Fruit fly (Drosophila melanogaster) whole organism, embryonic: Measurements from ENCODE around the gene CG10477.

Source experiments
- ATbp ChIP-seq: fragments of 200-800 bp; sonication (Bioruptor generic); optimal IDR thresholded peaks from 2 replicates; lab custom pipeline; 2017; ENCODE audit warnings: missing biosample characterization, mild to moderate bottlenecking, missing genetic modification characterization, missing genetic modification reagents
- Ada2b ChIP-seq: fragments of 200-800 bp; sonication (Bioruptor generic); IDR thresholded peaks from 2 replicates; pipeline ENCODE4 v1.3.6; 2022; ENCODE audit warnings: missing biosample characterization, missing genetic modification characterization
- Blimp-1 ChIP-seq: fragments of 200-800 bp; sonication (Bioruptor generic); optimal IDR thresholded peaks from 3 replicates; lab custom pipeline; 2018; ENCODE audit warnings: missing biosample characterization, missing genetic modification characterization, mild to moderate bottlenecking, moderate library complexity, missing genetic modification reagents
- C15 ChIP-seq: fragments of 200-800 bp; sonication (Bioruptor generic); IDR thresholded peaks from 3 replicates; pipeline ENCODE4 v1.3.6; 2022; ENCODE audit warnings: missing biosample characterization, missing genetic modification characterization
- CG10565 ChIP-seq: fragments of 200-800 bp; sonication (Bioruptor generic); optimal IDR thresholded peaks from 3 replicates; lab custom pipeline; 2016; ENCODE audit warnings: missing biosample characterization, mild to moderate bottlenecking, missing genetic modification characterization
- CG11456 ChIP-seq: fragments of 200-800 bp; sonication (Bioruptor generic); IDR thresholded peaks from 3 replicates; pipeline ENCODE4 v1.3.6; 2022; ENCODE audit warnings: missing biosample characterization, missing genetic modification characterization
- CG11504 ChIP-seq: fragments of 200-800 bp; sonication (Bioruptor generic); optimal IDR thresholded peaks from 3 replicates; lab custom pipeline; 2019; ENCODE audit warnings: missing biosample characterization, mild to moderate bottlenecking, missing genetic modification characterization, moderate library complexity
- CG12769 ChIP-seq: fragments of 200-800 bp; sonication (Bioruptor generic); optimal IDR thresholded peaks from 2 replicates; lab custom pipeline; 2019; ENCODE audit warnings: missing biosample characterization, mild to moderate bottlenecking, missing genetic modification characterization, moderate library complexity
- CG16813 ChIP-seq: fragments of 200-800 bp; sonication (Bioruptor generic); IDR thresholded peaks from 3 replicates; pipeline ENCODE4 v1.3.6; 2022; ENCODE audit warnings: missing biosample characterization, missing genetic modification characterization; ENCODE audit not compliant: partially characterized antibody
- CG1792 ChIP-seq: fragments of 200-800 bp; sonication (Bioruptor generic); optimal IDR thresholded peaks from 2 replicates; lab custom pipeline; 2016; ENCODE audit warnings: missing biosample characterization, missing genetic modification characterization
- CG18262 ChIP-seq: fragments of 200-800 bp; optimal IDR thresholded peaks from 3 replicates; lab custom pipeline; 2019; ENCODE audit warnings: missing biosample characterization, mild to moderate bottlenecking, missing genetic modification characterization, moderate library complexity
- CG18599 ChIP-seq: fragments of 200-800 bp; sonication (Bioruptor generic); optimal IDR thresholded peaks from 3 replicates; lab custom pipeline; 2017; ENCODE audit warnings: missing biosample characterization, missing genetic modification characterization, mild to moderate bottlenecking, moderate library complexity, missing genetic modification reagents
- CG31388 ChIP-seq: fragments of 200-800 bp; sonication (Bioruptor generic); optimal IDR thresholded peaks from 2 replicates; lab custom pipeline; 2016; ENCODE audit warnings: missing biosample characterization, missing genetic modification characterization
- CG33557 ChIP-seq: fragments of 200-800 bp; sonication (Bioruptor generic); optimal IDR thresholded peaks from 2 replicates; lab custom pipeline; 2019; ENCODE audit warnings: missing biosample characterization, mild to moderate bottlenecking, missing genetic modification characterization, moderate library complexity
- CG4328 ChIP-seq: fragments of 200-800 bp; sonication (Bioruptor generic); optimal IDR thresholded peaks from 3 replicates; lab custom pipeline; 2017; ENCODE audit warnings: missing biosample characterization, missing genetic modification reagents, missing genetic modification characterization
- CG4424 ChIP-seq: fragments of 200-800 bp; sonication (Bioruptor generic); optimal IDR thresholded peaks from 3 replicates; lab custom pipeline; 2016; ENCODE audit warnings: missing biosample characterization, missing genetic modification characterization
- CG4854 ChIP-seq: fragments of 200-800 bp; sonication (Bioruptor generic); optimal IDR thresholded peaks from 2 replicates; lab custom pipeline; 2016; ENCODE audit warnings: missing biosample characterization, missing genetic modification characterization, inconsistent platforms
- CG5180 ChIP-seq: fragments of 200-800 bp; sonication (Bioruptor generic); optimal IDR thresholded peaks from 3 replicates; lab custom pipeline; 2017; ENCODE audit warnings: missing biosample characterization, missing genetic modification characterization, mild to moderate bottlenecking, moderate library complexity, missing genetic modification reagents
- CG6272 ChIP-seq: fragments of 200-800 bp; sonication (Bioruptor generic); IDR thresholded peaks from 2 replicates; pipeline ENCODE4 v1.3.6; 2022; ENCODE audit warnings: missing biosample characterization, missing genetic modification characterization
- CG7271 ChIP-seq: fragments of 200-800 bp; sonication (Bioruptor generic); optimal IDR thresholded peaks from 2 replicates; lab custom pipeline; 2018; ENCODE audit warnings: missing biosample characterization, mild to moderate bottlenecking, missing genetic modification characterization, moderate library complexity
- CG8765 ChIP-seq: fragments of 200-800 bp; sonication (Bioruptor generic); IDR thresholded peaks from 2 replicates; pipeline ENCODE4 v1.3.6; 2022; ENCODE audit warnings: missing biosample characterization, missing genetic modification characterization
- CTCF ChIP-seq: fragments of 200-800 bp; sonication (Bioruptor generic); optimal IDR thresholded peaks from 2 replicates; lab custom pipeline; 2017; ENCODE audit warnings: missing biosample characterization, mild to moderate bottlenecking, missing genetic modification characterization, moderate library complexity
- Camta ChIP-seq: fragments of 200-800 bp; sonication (Bioruptor generic); optimal IDR thresholded peaks from 2 replicates; lab custom pipeline; 2016; ENCODE audit warnings: missing biosample characterization, missing genetic modification characterization
- CkIIα-i1 ChIP-seq: fragments of 200-800 bp; sonication (Bioruptor generic); IDR thresholded peaks from 2 replicates; pipeline ENCODE4 v1.3.6; 2022; ENCODE audit warnings: missing biosample characterization, missing genetic modification characterization
- Deaf1 ChIP-seq: fragments of 200-800 bp; optimal IDR thresholded peaks from 3 replicates; lab custom pipeline; 2019; ENCODE audit warnings: missing biosample characterization, mild to moderate bottlenecking, missing genetic modification characterization, moderate library complexity
- Fer3 ChIP-seq: fragments of 200-800 bp; sonication (Bioruptor generic); optimal IDR thresholded peaks from 2 replicates; lab custom pipeline; 2018; ENCODE audit warnings: missing biosample characterization, mild to moderate bottlenecking, missing genetic modification characterization, moderate library complexity
- HLH54F ChIP-seq: fragments of 200-800 bp; sonication (Bioruptor generic); optimal IDR thresholded peaks from 3 replicates; lab custom pipeline; 2016; ENCODE audit warnings: missing biosample characterization, missing genetic modification characterization
- HmgD ChIP-seq: fragments of 200-800 bp; sonication (Bioruptor generic); optimal IDR thresholded peaks from 3 replicates; lab custom pipeline; 2016; ENCODE audit warnings: missing biosample characterization, missing genetic modification characterization
- Hmx ChIP-seq: fragments of 200-800 bp; sonication (Bioruptor generic); optimal IDR thresholded peaks from 2 replicates; lab custom pipeline; 2016; ENCODE audit warnings: missing biosample characterization, missing genetic modification characterization
- Sin3A ChIP-seq: fragments of >200 bp; optimal IDR thresholded peaks from 2 replicates; lab custom pipeline; 2018
- Six4 ChIP-seq: fragments of 200-800 bp; sonication (Bioruptor generic); optimal IDR thresholded peaks from 2 replicates; lab custom pipeline; 2016; ENCODE audit warnings: missing biosample characterization, missing genetic modification characterization
- Spps ChIP-seq: fragments of 200-800 bp; sonication (Bioruptor generic); optimal IDR thresholded peaks from 2 replicates; lab custom pipeline; 2018; ENCODE audit warnings: missing biosample characterization, mild to moderate bottlenecking, missing genetic modification characterization
- Stat92E ChIP-seq, 3 experiments: fragments of >200 bp in 2 of 3; fragments of 200-800 bp in 1 of 3; sonication (Bioruptor generic) in 1 of 3; optimal IDR thresholded peaks; 2 replicates each; lab custom pipeline; 2017 to 2019; ENCODE audit warnings: missing biosample characterization in 3 of 3, missing genetic modification characterization in 3 of 3, mild to moderate bottlenecking in 1 of 3, moderate library complexity in 1 of 3
- YL-1 ChIP-seq: fragments of 200-800 bp; sonication (Bioruptor generic); optimal IDR thresholded peaks from 3 replicates; lab custom pipeline; 2017; ENCODE audit warnings: missing biosample characterization, mild to moderate bottlenecking, missing genetic modification characterization
- aop ChIP-seq: fragments of 200-800 bp; sonication (Bioruptor generic); IDR thresholded peaks from 2 replicates; pipeline ENCODE4 v1.3.6; 2022; ENCODE audit warnings: missing biosample characterization, missing genetic modification characterization
- bsh ChIP-seq, 2 experiments: fragments of 200-800 bp; sonication (Bioruptor generic); optimal IDR thresholded peaks; 2 replicates each; lab custom pipeline; 2017 to 2018; ENCODE audit warnings: mild to moderate bottlenecking in 2 of 2, missing biosample characterization in 2 of 2, missing genetic modification characterization in 2 of 2, moderate library complexity in 1 of 2
- chif ChIP-seq, 2 experiments: fragments of 200-800 bp; sonication (Bioruptor generic); optimal IDR thresholded peaks; 3 replicates each; lab custom pipeline; 2016; ENCODE audit warnings: missing biosample characterization in 2 of 2, missing genetic modification characterization in 2 of 2
- croc ChIP-seq: fragments of 200-800 bp; sonication (Bioruptor generic); conservative IDR thresholded peaks from 3 replicates; pipeline ENCODE4 v1.3.6; 2022; ENCODE audit warnings: missing biosample characterization, missing genetic modification characterization
- danr ChIP-seq: fragments of 200-800 bp; sonication (Bioruptor generic); IDR thresholded peaks from 2 replicates; pipeline ENCODE4 v1.3.6; 2022; ENCODE audit warnings: missing biosample characterization, missing genetic modification characterization
- dysf ChIP-seq: fragments of 200-800 bp; sonication (Bioruptor generic); IDR thresholded peaks from 3 replicates; pipeline ENCODE4 v1.3.6; 2022; ENCODE audit warnings: missing biosample characterization, missing genetic modification characterization
- emc ChIP-seq: fragments of 200-800 bp; sonication (Bioruptor generic); optimal IDR thresholded peaks from 2 replicates; lab custom pipeline; 2016; ENCODE audit warnings: missing biosample characterization, missing genetic modification characterization
- ems ChIP-seq: fragments of 200-800 bp; sonication (Bioruptor generic); optimal IDR thresholded peaks from 3 replicates; lab custom pipeline; 2016; ENCODE audit warnings: missing biosample characterization, missing genetic modification characterization
- fru ChIP-seq: fragments of >200 bp; optimal IDR thresholded peaks from 2 replicates; lab custom pipeline; 2017
- fu2 ChIP-seq: fragments of 200-800 bp; sonication (Bioruptor generic); optimal IDR thresholded peaks from 2 replicates; lab custom pipeline; 2016; ENCODE audit warnings: missing biosample characterization, missing genetic modification characterization
- gcm ChIP-seq: fragments of 200-800 bp; sonication (Bioruptor generic); optimal IDR thresholded peaks from 2 replicates; lab custom pipeline; 2019; ENCODE audit warnings: missing biosample characterization, mild to moderate bottlenecking, missing genetic modification characterization, moderate library complexity
- gem ChIP-seq: fragments of 200-800 bp; sonication (Bioruptor generic); optimal IDR thresholded peaks from 2 replicates; lab custom pipeline; 2019; ENCODE audit warnings: missing biosample characterization, mild to moderate bottlenecking, missing genetic modification characterization, moderate library complexity
- h ChIP-seq: fragments of >200 bp; optimal IDR thresholded peaks from 2 replicates; lab custom pipeline; 2017
- lmd ChIP-seq: fragments of 200-800 bp; sonication (Bioruptor generic); IDR thresholded peaks from 2 replicates; pipeline ENCODE4 v1.3.6; 2022; ENCODE audit warnings: missing biosample characterization, missing genetic modification characterization
- nau ChIP-seq: fragments of 200-800 bp; sonication (Bioruptor generic); optimal IDR thresholded peaks from 3 replicates; lab custom pipeline; 2017; ENCODE audit warnings: missing biosample characterization, mild to moderate bottlenecking, missing genetic modification characterization, missing genetic modification reagents
- pnt ChIP-seq: fragments of 200-800 bp; sonication (Bioruptor generic); optimal IDR thresholded peaks from 3 replicates; lab custom pipeline; 2016; ENCODE audit warnings: missing biosample characterization, missing genetic modification characterization
- tap ChIP-seq: fragments of 200-800 bp; optimal IDR thresholded peaks from 3 replicates; lab custom pipeline; 2019; ENCODE audit warnings: missing biosample characterization, mild to moderate bottlenecking, missing genetic modification characterization, moderate library complexity
- trh ChIP-seq: fragments of 200-800 bp; sonication (Bioruptor generic); optimal IDR thresholded peaks from 2 replicates; lab custom pipeline; 2016; ENCODE audit warnings: missing biosample characterization, missing genetic modification characterization
- zfh1 ChIP-seq: fragments of 200-800 bp; sonication (Bioruptor generic); IDR thresholded peaks from 3 replicates; pipeline ENCODE4 v1.3.6; 2022; ENCODE audit warnings: missing biosample characterization, missing genetic modification characterization

Gene CG10477

dm6 chr3L:6054803-6055202 is 20.4 kb upstream of the CG10477 start, which contains the start of gene tant (continued):
- TF ChIP-seq emc (GFP tag; lab: Kevin White, UChicago), result no peak
- TF ChIP-seq tap, result no peak
- peak; percentile 16 for TF ChIP-seq CG1792
- TF ChIP-seq gcm (GFP tag; lab: Kevin White, UChicago), result no peak
- TF ChIP-seq CG5180 (GFP tag; lab: Kevin White, UChicago), result no peak
- peak; percentile 41 for TF ChIP-seq Camta (GFP tag; lab: Kevin White, UChicago)
- TF ChIP-seq fu2, result peak; percentile 7
- no peak for TF ChIP-seq CG4424
- no peak for TF ChIP-seq Spps (tag; lab: Kevin White, UChicago)
- TF ChIP-seq CG4328, result no peak
- TF ChIP-seq Blimp-1 (GFP tag; lab: Kevin White, UChicago), result no peak
- TF ChIP-seq CG16813 (GFP tag; lab: Robert Waterston, UW), result peak; percentile 95
- TF ChIP-seq zfh1 (GFP tag; lab: Robert Waterston, UW), result no peak
- no peak for TF ChIP-seq Fer3 (tag; lab: Kevin White, UChicago)
- no peak for TF ChIP-seq dysf (GFP tag; lab: Robert Waterston, UW)
- no peak for TF ChIP-seq Six4
- TF ChIP-seq CG6272 (GFP tag; lab: Robert Waterston, UW), result no peak
- TF ChIP-seq CG18262 (tag; lab: Kevin White, UChicago), result peak; percentile 4
- TF ChIP-seq HmgD (GFP tag; lab: Kevin White, UChicago), result peak; percentile 84
- no peak for TF ChIP-seq pnt (GFP tag; lab: Kevin White, UChicago)
- no peak for TF ChIP-seq C15
- no peak for TF ChIP-seq aop (GFP tag; lab: Robert Waterston, UW)
- TF ChIP-seq CG11456, result no peak
- no peak for TF ChIP-seq CG18599 (GFP tag; lab: Kevin White, UChicago)
- peak in 1 of 2 experiments; percentile 13 for TF ChIP-seq chif (GFP tag; optimal IDR thresholded peaks at IDR 0.05; lab: Kevin White, UChicago)
- peak; percentile 88 for TF ChIP-seq Sin3A (lab: Kevin White, UChicago)
- no peak for TF ChIP-seq ATbp (GFP tag; lab: Kevin White, UChicago)
- TF ChIP-seq CG10565, result no peak
- TF ChIP-seq bsh (GFP tag; optimal IDR thresholded peaks at IDR 0.05; lab: Kevin White, UChicago), result no peak
- TF ChIP-seq h (lab: Kevin White, UChicago), result no peak
- TF ChIP-seq CG12769 (tag; lab: Kevin White, UChicago), result no peak
- TF ChIP-seq danr (GFP tag; lab: Robert Waterston, UW), result no peak
- no peak for TF ChIP-seq CG4854 (GFP tag; lab: Kevin White, UChicago)
- TF ChIP-seq CG8765 (GFP tag; lab: Robert Waterston, UW), result no peak
- TF ChIP-seq fru (lab: Kevin White, UChicago), result no peak
- TF ChIP-seq Hmx, result no peak
- TF ChIP-seq trh (GFP tag; lab: Kevin White, UChicago), result no peak
- TF ChIP-seq Deaf1 (tag; lab: Kevin White, UChicago), result no peak
- TF ChIP-seq CTCF (GFP tag; lab: Kevin White, UChicago), result peak; percentile 68
- TF ChIP-seq YL-1, result no peak
- no peak for TF ChIP-seq ems (GFP tag; lab: Kevin White, UChicago)
- TF ChIP-seq nau (GFP tag; lab: Kevin White, UChicago), result no peak
- peak; percentile 13 for TF ChIP-seq gem (tag; lab: Kevin White, UChicago)
- TF ChIP-seq lmd (GFP tag; lab: Robert Waterston, UW), result no peak
- no peak for TF ChIP-seq Ada2b (GFP tag; lab: Robert Waterston, UW)
- TF ChIP-seq HLH54F, result no peak
- TF ChIP-seq CkIIα-i1 (GFP tag; lab: Robert Waterston, UW), result no peak
- TF ChIP-seq CG31388 (GFP tag; lab: Kevin White, UChicago), result no peak
- TF ChIP-seq CG7271, result no peak
- TF ChIP-seq CG33557 (GFP tag; lab: Kevin White, UChicago), result no peak
- peak; percentile 43 for TF ChIP-seq CG11504 (tag; lab: Kevin White, UChicago)
- TF ChIP-seq croc (GFP tag; lab: Robert Waterston, UW), result no peak
- TF ChIP-seq Stat92E (GFP tag; optimal IDR thresholded peaks at IDR 0.05; lab: Kevin White, UChicago), result no peak
